Worm (Caenorhabditis elegans) whole organism, late embryonic: ENCODE data around the gene rei-1.
A peak's percentile ranks its signal among the peaks of the same experiment; 100 is the strongest.

Experiments
- ceh-22 ChIP-seq: sonication (generic microtip); optimal IDR thresholded peaks from 2 replicates; lab custom pipeline; 2017; ENCODE audit warnings: missing biosample characterization, missing genetic modification characterization
- eyg-1 ChIP-seq: sonication (generic microtip); optimal IDR thresholded peaks from 2 replicates; lab custom pipeline; 2016; ENCODE audit warnings: missing genotype, missing genetic modification characterization, missing compliant biosample characterization
- hlh-30 ChIP-seq: sonication (generic microtip); optimal IDR thresholded peaks from 2 replicates; lab custom pipeline; 2017; ENCODE audit warnings: antibody characterized with exemption, missing genetic modification characterization, missing compliant biosample characterization; ENCODE audit not compliant: insufficient read depth
- ttx-3 ChIP-seq: sonication (generic microtip); optimal IDR thresholded peaks from 2 replicates; lab custom pipeline; 2016; ENCODE audit warnings: missing genetic modification reagents, missing genetic modification characterization, missing compliant biosample characterization
- unc-42 ChIP-seq: sonication (generic microtip); optimal IDR thresholded peaks from 2 replicates; lab custom pipeline; 2016; ENCODE audit warnings: missing genotype, missing genetic modification characterization, missing compliant biosample characterization

Gene rei-1

DNA sequence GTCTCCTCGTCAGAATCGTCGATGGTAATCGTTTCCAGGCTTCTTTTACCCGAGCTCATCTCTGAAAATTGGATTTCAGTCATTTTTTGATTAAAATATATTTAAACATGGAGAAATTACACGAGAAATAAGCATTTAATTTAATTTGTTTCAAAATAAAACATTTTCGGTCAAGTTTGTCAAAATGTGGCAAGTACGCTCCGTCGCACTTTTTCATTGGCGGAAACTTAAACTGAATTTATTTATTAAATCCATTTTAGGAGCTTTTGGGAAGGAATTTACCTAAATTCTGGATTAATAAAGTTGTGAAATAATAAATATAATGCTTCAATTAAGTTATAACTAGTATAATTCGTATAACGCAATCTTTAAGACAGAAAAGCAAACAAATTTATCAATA, 40.1 kb downstream of the rei-1 start, which contains the start of gene rcq-5:
TSS of gene rcq-5 (minus strand) at position 83 of the 400 bp plus-strand sequence.
- TF ChIP-seq unc-42 (tag; lab: Kevin White, UChicago) (peak; percentile 78), ttx-3 (tag; lab: Kevin White, UChicago) (no peak), ceh-22 (tag; lab: Kevin White, UChicago) (no peak)

DNA sequence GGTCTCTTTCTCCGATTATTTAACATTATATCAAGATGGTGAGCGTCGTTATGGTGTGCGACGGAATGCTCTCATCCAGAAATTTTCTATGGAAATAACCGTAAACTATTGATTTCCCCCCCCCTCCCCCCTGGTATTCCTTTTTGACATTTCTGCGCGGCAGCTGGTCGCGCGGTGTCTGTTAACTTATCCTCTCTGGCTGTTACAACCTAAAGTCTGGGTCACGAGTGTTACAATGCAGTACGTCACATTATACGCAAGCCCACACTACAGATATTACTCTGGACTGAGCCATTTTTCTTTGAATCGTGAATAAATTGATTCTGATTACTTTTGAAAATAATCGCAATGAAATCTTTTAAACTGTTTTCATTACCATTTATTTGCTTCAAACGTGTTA, 48.8 kb downstream of the rei-1 start:
- peak; percentile 57 for TF ChIP-seq hlh-30 (tag; lab: Kevin White, UChicago)
- TF ChIP-seq eyg-1 = no peak
